Worm (Caenorhabditis elegans): ENCODE measurements around the gene ZK1248.20.

ZK1248.20 gene

DNA sequence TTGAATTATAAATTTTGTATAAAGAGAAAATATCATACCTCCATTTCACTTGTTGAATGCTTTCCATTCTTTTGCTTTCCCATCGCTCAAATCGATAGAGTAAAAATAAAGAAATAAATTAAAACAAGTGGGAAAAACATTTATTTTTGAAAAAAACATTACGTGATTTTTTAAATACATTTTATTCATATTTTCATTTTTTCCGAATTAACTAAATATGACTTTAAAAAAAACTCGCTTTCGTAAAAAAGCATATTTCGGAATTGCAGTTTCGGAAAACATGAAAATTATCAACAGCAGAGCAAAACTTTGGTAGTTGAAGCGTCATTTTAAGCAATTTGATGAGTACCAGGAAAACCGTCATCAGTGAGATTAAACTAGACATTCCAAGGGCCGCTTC, 16.9 kb upstream of the ZK1248.20 start, which contains the start of gene K05F1.8:
TSS of gene K05F1.8 (minus strand) at position 101 of the 400 bp plus-strand sequence.
- no peak for TF ChIP-seq pha-4 (tag; optimal IDR thresholded peaks at IDR 0.05)
- TF ChIP-seq nhr-23 (tag; optimal IDR thresholded peaks at IDR 0.05): no peak
- no peak for TF ChIP-seq nhr-11 (tag; optimal IDR thresholded peaks at IDR 0.05)
- no peak for TF ChIP-seq nhr-77 (tag; optimal IDR thresholded peaks at IDR 0.05)
- no peak for TF ChIP-seq elt-3 (tag; optimal IDR thresholded peaks at IDR 0.05)
- no peak for TF ChIP-seq mml-1 (tag; optimal IDR thresholded peaks at IDR 0.05)
- no peak for TF ChIP-seq sea-2 (GFP tag; optimal IDR thresholded peaks at IDR 0.05)
- no peak for TF ChIP-seq fkh-2 (tag; optimal IDR thresholded peaks at IDR 0.05)
- no peak for TF ChIP-seq egl-27 (tag; optimal IDR thresholded peaks at IDR 0.05)
- no peak for TF ChIP-seq nhr-237 (tag; optimal IDR thresholded peaks at IDR 0.05)
- no peak for TF ChIP-seq nhr-28 (tag; optimal IDR thresholded peaks at IDR 0.05)
- TF ChIP-seq ztf-4 (tag; optimal IDR thresholded peaks at IDR 0.05): no peak

ce11 chrII:5801075-5801474, 15.4 kb upstream of the ZK1248.20 start, which contains the start of the genes K05F1.9 and K05F1.1:
Gene K05F1.9 (minus strand): TSS chrII:5801175.
Gene K05F1.1 (plus strand): TSS chrII:5801382.
- TF ChIP-seq nhr-67 (tag; optimal IDR thresholded peaks at IDR 0.05): no peak
- no peak for TF ChIP-seq nhr-43 (tag; optimal IDR thresholded peaks at IDR 0.05; ENCODE audit: poor library complexity, severe bottlenecking)
- TF ChIP-seq tbx-2 (tag; optimal IDR thresholded peaks at IDR 0.05): no peak
- TF ChIP-seq jun-1 (tag; optimal IDR thresholded peaks at IDR 0.05): no peak
- TF ChIP-seq egl-5 (tag; optimal IDR thresholded peaks at IDR 0.05): no peak
- TF ChIP-seq elt-3 (tag; optimal IDR thresholded peaks at IDR 0.05): no peak
- no peak for TF ChIP-seq unc-62 (GFP tag; optimal IDR thresholded peaks at IDR 0.05)
- no peak for TF ChIP-seq aly-2 (tag; optimal IDR thresholded peaks at IDR 0.05)
- TF ChIP-seq lin-15B (tag; optimal IDR thresholded peaks at IDR 0.05): no peak
- no peak for TF ChIP-seq daf-12 (tag; optimal IDR thresholded peaks at IDR 0.05)
- no peak for TF ChIP-seq snpc-4 (tag; optimal IDR thresholded peaks at IDR 0.05)
- no peak for TF ChIP-seq R02D3.7 (tag; optimal IDR thresholded peaks at IDR 0.05)
- no peak for TF ChIP-seq nfya-1 (tag; optimal IDR thresholded peaks at IDR 0.05; ENCODE audit: insufficient read depth)
- no peak for TF ChIP-seq nhr-23 (tag; optimal IDR thresholded peaks at IDR 0.05)
- no peak for TF ChIP-seq egl-27 (tag; optimal IDR thresholded peaks at IDR 0.05)
- TF ChIP-seq nhr-76 (tag; optimal IDR thresholded peaks at IDR 0.05): no peak

ce11 chrII:5804288-5804687, 12.2 kb upstream of the ZK1248.20 start:
- TF ChIP-seq nhr-12 (tag; optimal IDR thresholded peaks at IDR 0.05) (no peak), elt-2 (tag; optimal IDR thresholded peaks at IDR 0.05) (peak; percentile 93), fos-1 (tag; optimal IDR thresholded peaks at IDR 0.05) (no peak), pqm-1 (tag; optimal IDR thresholded peaks at IDR 0.05) (peak; percentile 25), eor-1 (tag; optimal IDR thresholded peaks at IDR 0.05) (no peak), elt-3 (tag; optimal IDR thresholded peaks at IDR 0.05) (no peak), pha-4 (tag; optimal IDR thresholded peaks at IDR 0.05) (peak; percentile 8)

DNA sequence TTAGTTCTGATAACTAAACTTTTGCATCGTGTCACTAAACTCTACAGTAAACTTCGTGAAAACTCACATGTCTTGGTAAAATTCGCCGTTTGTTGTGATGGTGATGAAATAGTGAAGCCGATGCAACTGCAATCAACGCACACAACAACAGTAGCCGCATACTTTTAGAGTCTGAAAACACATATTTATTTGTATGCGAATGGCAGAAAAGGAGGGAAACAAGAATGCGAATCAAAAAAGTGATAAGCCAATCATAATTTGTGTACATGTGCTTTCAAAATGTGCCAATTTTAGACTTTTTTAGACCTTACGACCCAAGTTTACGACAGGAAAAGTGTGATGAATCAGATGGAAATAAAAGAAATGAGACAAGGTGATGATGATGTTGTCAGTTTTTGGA, 11.1 kb upstream of the ZK1248.20 start, which contains the start of gene K05F1.10:
TSS of gene K05F1.10 (minus strand) at position 171 of the 400 bp plus-strand sequence.
- TF ChIP-seq elt-1 (tag; optimal IDR thresholded peaks at IDR 0.05) (no peak), sea-2 (GFP tag; optimal IDR thresholded peaks at IDR 0.05) (no peak), ceh-82 (tag; optimal IDR thresholded peaks at IDR 0.05) (no peak), lin-15B (tag; optimal IDR thresholded peaks at IDR 0.05) (no peak), nhr-23 (tag; optimal IDR thresholded peaks at IDR 0.05) (no peak), ZK546.5 (tag; optimal IDR thresholded peaks at IDR 0.05) (no peak), ztf-11 (tag; optimal IDR thresholded peaks at IDR 0.05) (no peak), aly-2 (tag; optimal IDR thresholded peaks at IDR 0.05) (no peak), elt-2 (tag; optimal IDR thresholded peaks at IDR 0.05) (peak; percentile 86), mdl-1 (tag; optimal IDR thresholded peaks at IDR 0.05) (no peak), nhr-76 (tag; optimal IDR thresholded peaks at IDR 0.05) (no peak), ama-1 (optimal IDR thresholded peaks at IDR 0.05) (peak; percentile 9), nhr-77 (tag; optimal IDR thresholded peaks at IDR 0.05) (no peak), nhr-237 (tag; optimal IDR thresholded peaks at IDR 0.05) (no peak), ceh-16 (tag; optimal IDR thresholded peaks at IDR 0.05) (no peak), ztf-4 (tag; optimal IDR thresholded peaks at IDR 0.05) (no peak), egl-27 (tag; optimal IDR thresholded peaks at IDR 0.05) (no peak), nfya-1 (tag; optimal IDR thresholded peaks at IDR 0.05; ENCODE audit: insufficient read depth) (no peak), ceh-9 (tag; optimal IDR thresholded peaks at IDR 0.05) (no peak), unc-39 (tag; optimal IDR thresholded peaks at IDR 0.05) (no peak), fos-1 (tag; optimal IDR thresholded peaks at IDR 0.05) (no peak), nhr-25 (tag; optimal IDR thresholded peaks at IDR 0.05) (no peak), pha-4 (tag; optimal IDR thresholded peaks at IDR 0.05) (peak; percentile 9), R02D3.7 (tag; optimal IDR thresholded peaks at IDR 0.05) (no peak), ceh-28 (tag; optimal IDR thresholded peaks at IDR 0.05) (no peak), lsy-12 (tag; optimal IDR thresholded peaks at IDR 0.05) (no peak), pqm-1 (tag; optimal IDR thresholded peaks at IDR 0.05) (peak; percentile 54), nhr-67 (tag; optimal IDR thresholded peaks at IDR 0.05) (no peak), snpc-4 (tag; optimal IDR thresholded peaks at IDR 0.05) (no peak), fkh-10 (GFP tag; optimal IDR thresholded peaks at IDR 0.05) (no peak), unc-62 (GFP tag; optimal IDR thresholded peaks at IDR 0.05) (no peak), nhr-43 (tag; optimal IDR thresholded peaks at IDR 0.05; ENCODE audit: poor library complexity, severe bottlenecking) (no peak), hmg-11 (tag; optimal IDR thresholded peaks at IDR 0.05) (no peak), skn-1 (tag; optimal IDR thresholded peaks at IDR 0.05) (no peak), eor-1 (tag; optimal IDR thresholded peaks at IDR 0.05) (no peak), nhr-11 (tag; optimal IDR thresholded peaks at IDR 0.05) (no peak)

Data from whole organism, L3 larva.